Worm (Caenorhabditis elegans): ENCODE results near the gene arrd-15.
A peak's percentile ranks its signal among the peaks of the same experiment; 100 is the strongest.

Gene arrd-15

ce11 chrIII:8955536-8955935 is 25.7 kb downstream of the arrd-15 start:
- TF ChIP-seq nhr-80 (tag; optimal IDR thresholded peaks at IDR 0.05), result no peak
- 0 out of 2 replicates have a peak, but pooled peaks have one; percentile 16 for TF ChIP-seq nfyb-1 (GFP tag; IDR thresholded peaks at IDR 0.05)

ce11 chrIII:8956146-8956646 is 26.4 kb downstream of the arrd-15 start, which contains the start of the genes ZK643.5 and ZK643.2:
ZK643.5 (minus strand) TSS chrIII:8956196.
ZK643.2 (plus strand) TSS chrIII:8956540.
- TF ChIP-seq hrde-1 (tag; optimal IDR thresholded peaks at IDR 0.05; ENCODE audit: borderline replicate concordance) (no peak), egl-44 (GFP tag; IDR thresholded peaks at IDR 0.05) (no peak), lin-54 (GFP tag; optimal IDR thresholded peaks at IDR 0.05) (peak; percentile 70), ceh-100 (GFP tag; IDR thresholded peaks at IDR 0.05) (no peak), aptf-2 (GFP tag; conservative IDR thresholded peaks at IDR 0.05) (no peak), dpl-1 (GFP tag; optimal IDR thresholded peaks at IDR 0.05) (peak; percentile 63), lin-35 (GFP tag; optimal IDR thresholded peaks at IDR 0.05) (peak in 1 of 3 experiments; percentile 76), cebp-1 (GFP tag; IDR thresholded peaks at IDR 0.05) (no peak), cebp-1 (tag; optimal IDR thresholded peaks at IDR 0.05) (peak; percentile 63), madf-6 (GFP tag; IDR thresholded peaks at IDR 0.05) (peak; percentile 70), snpc-3.4 (tag; optimal IDR thresholded peaks at IDR 0.05) (peak; percentile 57), ccch-3 (GFP tag; optimal IDR thresholded peaks at IDR 0.05) (no peak), ama-1 (optimal IDR thresholded peaks at IDR 0.05) (no peak), ama-1 (GFP tag; optimal IDR thresholded peaks at IDR 0.05) (peak in 1 of 2 experiments; percentile 64), die-1 (tag; optimal IDR thresholded peaks at IDR 0.05) (no peak), tbp1 (GFP tag; optimal IDR thresholded peaks at IDR 0.05) (peak; percentile 36), snpc-1.1 (tag; optimal IDR thresholded peaks at IDR 0.05; ENCODE audit: insufficient read depth) (peak; percentile 26), Y53F4B.3 (GFP tag; IDR thresholded peaks at IDR 0.05) (no peak), attf-3 (GFP tag; conservative IDR thresholded peaks at IDR 0.05) (no peak), mcd-1 (GFP tag; IDR thresholded peaks at IDR 0.05) (peak; percentile 15; the same call in 1 of the 2 replicates), ztf-28 (GFP tag; IDR thresholded peaks at IDR 0.05) (no peak), D2030.7 (GFP tag; IDR thresholded peaks at IDR 0.05) (peak; percentile 45; the same call in 1 of the 2 replicates), lir-1 (GFP tag; conservative IDR thresholded peaks at IDR 0.05) (no peak), athp-1 (tag; optimal IDR thresholded peaks at IDR 0.05) (peak; percentile 74), lsl-1 (GFP tag; optimal IDR thresholded peaks at IDR 0.05) (peak; percentile 74), efl-1 (GFP tag; optimal IDR thresholded peaks at IDR 0.05) (peak; percentile 82), ceh-79 (tag; optimal IDR thresholded peaks at IDR 0.05) (no peak), him-1 (tag; optimal IDR thresholded peaks at IDR 0.05) (no peak), rcor-1 (GFP tag; IDR thresholded peaks at IDR 0.05) (0 out of 2 replicates have a peak, but pooled peaks have one; percentile 15), ceh-27 (GFP tag; optimal IDR thresholded peaks at IDR 0.05) (peak; percentile 22), nhr-90 (tag; optimal IDR thresholded peaks at IDR 0.05) (no peak), repo-1 (tag; optimal IDR thresholded peaks at IDR 0.05) (no peak), pha-4 (tag; optimal IDR thresholded peaks at IDR 0.05) (no peak), tlf-1 (GFP tag; optimal IDR thresholded peaks at IDR 0.05) (no peak), attf-5 (GFP tag; optimal IDR thresholded peaks at IDR 0.05) (peak; percentile 19), ztf-18 (tag; optimal IDR thresholded peaks at IDR 0.05) (peak; percentile 23), C17E4.6 (GFP tag; IDR thresholded peaks at IDR 0.05) (no peak), F23B12.7 (tag; optimal IDR thresholded peaks at IDR 0.05; ENCODE audit: insufficient read depth) (peak; percentile 36), Y79H2A.3 (GFP tag; conservative IDR thresholded peaks at IDR 0.05) (no peak), snpc-4 (GFP tag; optimal IDR thresholded peaks at IDR 0.05) (peak; percentile 8), snpc-4 (tag; optimal IDR thresholded peaks at IDR 0.05) (peak in 1 of 4 experiments; percentile 5), B0019.2 (GFP tag; conservative IDR thresholded peaks at IDR 0.05) (no peak), ztf-22 (GFP tag; optimal IDR thresholded peaks at IDR 0.05) (no peak), nfyb-1 (GFP tag; IDR thresholded peaks at IDR 0.05) (0 out of 2 replicates have a peak, but pooled peaks have one; percentile 11), F57C9.4 (tag; optimal IDR thresholded peaks at IDR 0.05) (no peak), ceh-58 (GFP tag; IDR thresholded peaks at IDR 0.05) (no peak)
